Worm (Caenorhabditis elegans): ENCODE results near the gene mrp-3.

DNA sequence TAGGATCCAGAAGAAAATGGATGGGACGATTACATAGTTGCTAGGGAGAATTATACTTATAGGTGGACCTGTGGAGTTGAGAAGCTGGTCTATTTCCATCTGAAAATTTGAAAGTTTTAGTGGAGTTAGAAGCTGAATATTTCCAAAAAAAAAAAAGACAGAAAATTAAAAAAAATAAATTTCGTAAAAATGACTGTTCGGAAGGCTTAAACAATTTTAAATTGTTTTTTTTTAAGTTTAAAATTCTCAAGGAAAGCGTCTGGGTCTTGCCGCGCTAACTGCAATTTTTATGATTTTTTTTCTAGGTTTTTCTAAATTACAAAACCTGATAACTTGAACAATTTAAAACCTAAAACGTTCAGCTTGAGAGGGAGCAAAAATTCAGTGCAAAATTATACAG is at the start of gene mrp-3:
- TF ChIP-seq sea-1 (GFP tag; conservative IDR thresholded peaks at IDR 0.05) (no peak), F13C5.2 (tag; optimal IDR thresholded peaks at IDR 0.05) (no peak), ama-1 (optimal IDR thresholded peaks at IDR 0.05) (no peak), ceh-36 (tag; optimal IDR thresholded peaks at IDR 0.05) (no peak), ets-7 (tag; optimal IDR thresholded peaks at IDR 0.05) (no peak)
